Worm (Caenorhabditis elegans): Measurements from ENCODE around the gene sri-72.

DNA sequence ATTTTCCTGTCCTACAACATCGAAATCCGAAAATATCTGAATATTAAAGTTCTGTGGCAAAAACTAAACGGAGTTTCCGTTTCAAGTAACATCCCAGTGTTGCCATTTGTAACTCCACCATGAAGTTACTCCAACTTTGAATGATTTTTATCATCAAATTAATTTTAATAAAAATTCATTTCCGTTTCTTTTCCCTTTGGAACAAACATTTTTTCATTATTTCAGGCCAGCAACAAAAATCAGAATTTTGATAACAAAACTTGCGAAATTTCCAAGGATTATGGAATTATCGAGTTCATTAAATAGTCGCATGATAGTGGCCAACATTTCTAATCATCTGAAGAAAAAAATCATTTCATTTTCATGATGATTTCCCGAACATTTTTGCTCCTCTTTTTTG lies 5.2 kb downstream of the sri-72 start, which contains the start of gene C14C6.2:
- TF ChIP-seq ets-7 (tag; optimal IDR thresholded peaks at IDR 0.05): no peak
- no peak for TF ChIP-seq tbx-11 (GFP tag; IDR thresholded peaks at IDR 0.05)

Data from whole organism, early embryonic.